Worm (Caenorhabditis elegans): ENCODE data around the gene fbxa-114.

Gene fbxa-114

DNA sequence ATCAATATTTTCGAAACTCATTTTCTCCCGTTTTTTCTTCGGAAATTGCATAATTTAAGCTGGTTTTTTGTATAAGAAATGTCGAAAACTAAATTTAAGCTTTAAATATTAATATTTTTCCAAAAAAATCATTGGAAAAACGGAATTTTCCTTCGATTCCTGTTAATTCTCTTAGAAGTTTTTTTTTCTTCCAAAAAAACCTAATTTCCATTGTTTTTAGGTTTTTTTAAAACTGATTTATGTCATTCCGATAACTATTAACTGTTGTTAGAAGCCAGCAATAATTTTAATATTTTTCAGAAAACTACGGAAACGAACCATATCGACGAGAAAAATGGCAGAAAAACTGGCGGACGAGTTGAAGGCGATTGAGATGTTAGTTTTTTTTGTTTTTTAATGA is at the start of gene fbxa-114:
fbxa-114 (plus strand) TSS at position 301 of the 400 bp plus-strand sequence.
- no peak for TF ChIP-seq dao-5 (tag; optimal IDR thresholded peaks at IDR 0.05)
- no peak for TF ChIP-seq him-1 (tag; optimal IDR thresholded peaks at IDR 0.05)
- no peak for TF ChIP-seq W03F9.2 (tag; optimal IDR thresholded peaks at IDR 0.05)

DNA sequence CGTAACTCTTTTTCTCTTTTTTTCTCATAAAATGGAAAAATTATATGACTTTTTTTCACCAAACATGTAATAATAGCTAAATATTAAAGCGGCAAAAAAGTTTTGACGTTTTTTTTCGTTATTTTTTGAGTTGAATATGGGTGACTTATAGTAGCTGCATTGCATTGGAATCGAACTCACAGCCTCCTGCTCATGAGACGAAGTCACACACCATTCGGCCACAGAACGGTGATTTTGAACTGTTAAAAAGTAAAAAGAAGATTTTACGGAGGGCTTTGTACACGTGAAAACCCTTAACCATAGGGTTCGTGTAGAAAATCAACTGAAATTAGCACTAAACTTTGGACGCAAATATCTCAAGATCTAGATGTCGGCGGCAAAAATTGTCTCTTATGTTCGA is 49.6 kb upstream of the fbxa-114 start:
- TF ChIP-seq him-1 (tag; optimal IDR thresholded peaks at IDR 0.05) = no peak
- no peak for TF ChIP-seq W03F9.2 (tag; optimal IDR thresholded peaks at IDR 0.05)
- TF ChIP-seq dao-5 (tag; optimal IDR thresholded peaks at IDR 0.05) = no peak

DNA sequence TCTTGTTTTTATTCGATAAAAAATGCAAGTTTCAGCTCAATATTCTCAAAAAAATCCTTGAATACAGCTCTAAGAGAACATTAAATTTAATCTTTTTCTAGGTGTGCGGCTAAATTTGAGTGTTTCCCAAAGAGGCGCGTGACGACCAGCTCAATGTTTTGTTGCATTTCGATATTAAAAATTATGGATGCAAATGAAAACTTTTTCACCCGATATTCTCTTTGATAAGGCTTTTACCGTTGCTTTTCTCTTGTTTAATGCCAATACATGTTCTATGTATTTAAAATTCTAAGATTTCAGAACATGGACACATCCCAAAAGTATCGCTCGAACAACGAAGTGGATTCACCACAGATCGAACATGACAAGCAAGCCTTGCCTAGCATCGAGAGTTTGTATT is 43.2 kb upstream of the fbxa-114 start, which contains the start of gene F19B2.6:
F19B2.6 (plus strand) TSS at position 301 of the 400 bp plus-strand sequence.
- TF ChIP-seq W03F9.2 (tag; optimal IDR thresholded peaks at IDR 0.05) = no peak
- TF ChIP-seq dao-5 (tag; optimal IDR thresholded peaks at IDR 0.05) = no peak
- TF ChIP-seq him-1 (tag; optimal IDR thresholded peaks at IDR 0.05) = no peak

DNA sequence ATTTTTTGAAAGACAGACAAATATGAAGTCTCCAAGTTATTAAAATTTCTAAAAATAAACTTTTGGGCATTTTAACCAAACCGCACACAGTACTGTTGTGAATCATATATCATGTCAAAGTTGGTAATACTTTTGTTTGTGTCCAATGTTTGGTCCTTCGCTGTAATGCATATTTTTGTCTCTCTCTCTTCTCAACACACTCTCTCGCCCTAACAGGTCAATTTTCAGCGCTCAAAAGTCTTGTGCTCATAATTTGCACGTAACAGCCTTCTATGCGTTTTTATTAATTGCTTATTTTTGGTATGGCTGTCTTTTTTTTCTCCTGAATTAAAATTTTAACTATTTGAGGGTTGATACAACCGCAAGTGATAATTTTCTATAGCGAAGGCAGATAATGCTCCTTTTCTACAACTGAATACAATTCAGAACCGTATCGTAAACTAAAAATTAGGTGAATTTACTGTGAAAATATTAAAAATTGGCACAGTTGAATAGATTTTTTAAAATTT is 39.6 kb upstream of the fbxa-114 start:
- TF ChIP-seq him-1 (tag; optimal IDR thresholded peaks at IDR 0.05) (no peak), W03F9.2 (tag; optimal IDR thresholded peaks at IDR 0.05) (no peak), dao-5 (tag; optimal IDR thresholded peaks at IDR 0.05) (no peak)

DNA sequence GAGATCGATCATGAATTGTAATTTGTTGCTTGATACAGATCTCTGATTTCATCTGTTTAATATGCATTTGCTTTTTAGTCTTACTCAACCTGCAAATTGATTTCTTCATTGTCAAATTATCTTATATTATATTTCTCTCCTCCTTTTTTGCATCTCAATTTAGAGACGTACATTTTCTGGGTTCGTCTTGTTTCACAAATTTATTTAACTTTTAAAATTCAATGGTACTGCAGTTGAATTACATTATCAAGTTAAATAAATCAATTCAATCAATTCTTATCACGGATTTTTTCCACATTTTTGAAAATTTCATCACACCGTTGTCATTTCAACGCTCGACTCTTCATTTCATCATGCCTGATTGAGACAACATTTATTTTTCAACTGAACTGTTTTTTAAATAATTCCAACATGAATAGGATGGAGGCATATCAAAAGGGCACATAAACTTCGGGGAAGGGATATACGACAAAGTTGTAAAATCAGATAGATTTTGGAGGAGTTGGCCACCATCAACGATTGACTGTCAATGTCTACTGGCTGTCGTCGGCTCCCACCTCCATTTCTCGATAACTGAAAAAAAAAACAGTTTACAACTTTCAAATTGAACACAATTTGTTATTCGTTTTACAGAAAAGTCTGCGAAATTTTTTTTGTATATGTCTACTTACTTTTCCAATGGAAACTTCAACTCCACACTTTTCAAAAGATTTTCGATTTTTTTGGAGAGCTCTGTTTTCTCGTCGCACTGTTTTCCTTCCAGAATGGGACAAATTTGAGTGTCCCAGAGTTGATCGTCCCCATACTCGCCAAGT is 38.9 kb upstream of the fbxa-114 start:
- TF ChIP-seq dao-5 (tag; optimal IDR thresholded peaks at IDR 0.05) (no peak), him-1 (tag; optimal IDR thresholded peaks at IDR 0.05) (no peak), W03F9.2 (tag; optimal IDR thresholded peaks at IDR 0.05) (no peak)

DNA sequence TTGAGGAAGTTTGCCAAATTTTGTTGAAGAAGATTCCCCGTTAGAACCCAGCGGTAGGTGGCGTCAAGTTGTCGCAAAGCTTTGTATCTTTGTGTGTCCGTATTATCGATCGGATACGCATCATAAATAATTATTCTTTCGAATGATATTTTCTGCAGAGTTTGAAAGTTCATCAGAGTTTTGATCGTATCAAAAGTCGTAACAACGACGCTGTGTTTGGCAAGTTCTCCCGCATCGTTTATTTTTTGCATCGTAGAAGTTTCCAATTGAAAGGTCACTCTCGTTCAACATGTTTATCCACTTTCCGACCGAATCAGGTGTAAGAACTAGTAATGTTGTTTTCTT is 38.3 kb upstream of the fbxa-114 start:
- TF ChIP-seq dao-5 (tag; optimal IDR thresholded peaks at IDR 0.05) = no peak
- no peak for TF ChIP-seq W03F9.2 (tag; optimal IDR thresholded peaks at IDR 0.05)
- TF ChIP-seq him-1 (tag; optimal IDR thresholded peaks at IDR 0.05) = no peak

DNA sequence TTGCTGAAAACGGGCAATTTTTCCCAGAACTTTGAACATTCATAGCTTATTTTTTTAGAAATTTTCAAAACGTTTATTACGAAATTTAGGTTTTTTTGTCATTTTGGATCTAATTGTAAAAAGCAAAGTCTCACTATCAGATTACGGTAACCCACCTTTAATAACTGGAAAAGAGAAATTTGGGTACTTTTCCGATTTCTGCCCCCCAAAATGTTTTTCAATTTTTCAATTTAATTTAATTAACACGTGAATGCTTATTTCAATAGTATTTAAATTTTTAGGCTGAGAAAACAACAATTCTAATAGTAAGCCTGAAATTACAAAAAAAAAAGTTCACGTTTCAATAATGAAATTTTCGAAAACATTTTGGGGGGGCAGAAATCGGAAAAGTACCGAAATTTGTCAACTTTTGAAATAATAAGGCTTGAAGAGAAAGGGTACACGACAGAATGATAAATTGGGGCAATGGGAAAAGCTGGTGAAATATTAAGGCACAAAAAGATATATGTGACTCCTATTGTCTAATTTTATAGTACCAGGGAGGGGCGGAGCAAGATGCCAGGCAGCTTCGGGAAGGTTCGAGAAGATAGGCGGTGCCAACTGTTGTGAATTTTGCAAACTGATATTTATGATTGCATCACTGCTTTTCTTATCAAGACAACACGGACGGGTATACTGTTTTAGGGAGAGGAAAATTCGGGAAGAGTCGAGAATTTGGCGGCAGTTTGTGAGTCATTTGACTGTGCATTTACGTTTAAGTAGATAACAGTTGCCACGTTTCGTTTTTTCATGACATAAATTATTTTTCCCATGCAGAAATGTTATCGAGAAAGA is 37.1 kb upstream of the fbxa-114 start, which contains the start of gene F19B2.5:
F19B2.5 (minus strand) TSS at position 107 of the 834 bp plus-strand sequence.
- TF ChIP-seq dao-5 (tag; optimal IDR thresholded peaks at IDR 0.05) (no peak), W03F9.2 (tag; optimal IDR thresholded peaks at IDR 0.05) (no peak), him-1 (tag; optimal IDR thresholded peaks at IDR 0.05) (no peak)

DNA sequence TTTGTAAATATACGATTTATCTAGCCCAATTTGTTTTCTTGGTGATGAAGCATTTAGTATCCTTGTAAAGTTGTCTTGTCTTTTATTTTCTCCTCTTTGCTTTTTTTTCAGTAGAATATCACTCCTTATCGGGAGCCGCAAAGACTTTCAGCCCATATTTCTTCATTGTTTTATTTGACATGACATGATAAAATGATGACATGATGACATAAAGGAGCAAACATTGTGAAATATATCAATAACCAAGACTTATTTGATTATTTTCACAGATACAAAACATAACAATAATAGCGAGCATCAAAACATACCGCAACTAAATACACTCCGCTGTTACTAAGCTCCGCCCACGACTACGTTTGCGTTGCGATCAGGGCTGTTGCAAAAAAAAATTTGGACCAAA is 35.6 kb upstream of the fbxa-114 start:
- TF ChIP-seq W03F9.2 (tag; optimal IDR thresholded peaks at IDR 0.05) (no peak), him-1 (tag; optimal IDR thresholded peaks at IDR 0.05) (no peak), dao-5 (tag; optimal IDR thresholded peaks at IDR 0.05) (no peak)

DNA sequence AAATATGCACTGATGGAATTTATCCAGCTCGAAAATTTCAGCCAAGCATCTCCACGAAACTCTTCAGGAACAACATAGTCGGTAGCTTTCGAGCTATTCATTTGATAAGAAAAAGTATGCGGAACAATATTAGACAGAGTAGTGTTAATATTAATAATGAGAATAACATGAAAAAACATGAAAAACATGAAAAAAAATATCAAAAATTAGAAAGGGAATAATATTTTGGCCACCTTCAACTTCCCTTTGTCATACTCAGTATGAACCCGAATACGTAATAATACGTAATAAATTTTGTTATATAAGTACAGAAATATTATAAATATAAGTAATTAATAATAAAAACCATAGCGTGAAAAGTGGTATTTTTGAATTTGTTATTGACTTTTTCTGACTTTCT is 29.5 kb upstream of the fbxa-114 start, which contains the start of gene srw-39:
srw-39 (minus strand) TSS at position 101 of the 400 bp plus-strand sequence.
- TF ChIP-seq him-1 (tag; optimal IDR thresholded peaks at IDR 0.05) (no peak), W03F9.2 (tag; optimal IDR thresholded peaks at IDR 0.05) (no peak), dao-5 (tag; optimal IDR thresholded peaks at IDR 0.05) (no peak)

DNA sequence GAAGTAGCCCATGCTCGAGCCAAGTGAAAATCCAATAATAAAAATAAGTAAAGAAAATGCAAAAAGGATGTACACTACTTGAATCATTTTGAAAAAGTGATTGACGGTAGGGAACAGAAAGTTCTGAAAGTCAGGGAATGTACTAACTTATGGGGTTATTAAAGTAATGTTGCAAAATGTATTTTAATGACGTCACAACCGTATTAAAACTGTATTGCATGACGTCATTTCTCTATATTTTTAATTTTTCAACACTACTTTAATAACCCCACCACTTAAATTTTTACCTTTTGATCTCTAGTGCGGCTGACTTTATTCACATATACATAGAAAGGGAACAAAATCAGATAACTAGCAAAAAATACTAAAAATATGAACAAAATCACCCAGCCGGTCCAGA is 19.1 kb upstream of the fbxa-114 start:
- TF ChIP-seq dao-5 (tag; optimal IDR thresholded peaks at IDR 0.05) = no peak
- no peak for TF ChIP-seq W03F9.2 (tag; optimal IDR thresholded peaks at IDR 0.05)
- TF ChIP-seq him-1 (tag; optimal IDR thresholded peaks at IDR 0.05) = no peak

DNA sequence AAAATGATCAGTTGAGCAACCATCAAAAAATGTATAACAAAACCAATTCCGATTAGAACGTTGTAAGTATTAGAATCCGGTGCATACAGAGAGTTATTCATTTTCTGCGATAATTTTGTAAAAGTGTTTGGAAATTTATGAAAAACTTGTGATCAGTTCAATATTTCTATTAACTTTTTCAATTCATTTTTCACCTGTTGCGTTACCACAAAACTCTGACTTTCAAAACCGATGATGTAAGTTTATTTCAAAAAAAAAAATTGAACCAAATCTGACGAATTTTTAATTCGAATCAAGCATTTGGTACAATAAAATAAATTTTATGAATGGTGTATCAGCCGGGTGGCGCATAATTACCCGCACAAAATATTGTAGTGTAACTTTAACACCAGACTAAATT is 14.8 kb upstream of the fbxa-114 start, which contains the start of gene srz-16:
srz-16 (minus strand) TSS at position 101 of the 400 bp plus-strand sequence.
- TF ChIP-seq him-1 (tag; optimal IDR thresholded peaks at IDR 0.05) (no peak), W03F9.2 (tag; optimal IDR thresholded peaks at IDR 0.05) (no peak), dao-5 (tag; optimal IDR thresholded peaks at IDR 0.05) (no peak)

DNA sequence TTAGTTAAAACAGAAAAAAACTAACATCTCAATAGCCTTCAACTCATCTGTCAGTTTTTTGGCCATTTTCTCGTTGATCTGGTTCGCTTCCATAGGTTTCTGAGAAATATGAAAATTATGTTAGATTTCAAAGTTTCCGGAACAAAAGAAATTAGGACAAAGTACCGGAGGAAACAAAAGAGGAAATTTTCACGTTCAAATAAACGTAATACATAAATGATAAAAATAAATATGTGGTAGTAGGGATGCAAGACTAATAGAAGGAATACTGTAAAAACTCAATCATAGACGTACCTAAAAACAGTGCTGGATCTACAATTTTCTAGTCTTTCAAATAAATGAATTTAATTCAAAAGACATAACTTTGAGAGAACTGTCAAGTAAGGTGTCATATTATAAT is 12.6 kb upstream of the fbxa-114 start, which contains the start of gene fbxa-116:
fbxa-116 (minus strand) TSS at position 101 of the 400 bp plus-strand sequence.
- TF ChIP-seq him-1 (tag; optimal IDR thresholded peaks at IDR 0.05) (no peak), W03F9.2 (tag; optimal IDR thresholded peaks at IDR 0.05) (no peak), dao-5 (tag; optimal IDR thresholded peaks at IDR 0.05) (no peak)

DNA sequence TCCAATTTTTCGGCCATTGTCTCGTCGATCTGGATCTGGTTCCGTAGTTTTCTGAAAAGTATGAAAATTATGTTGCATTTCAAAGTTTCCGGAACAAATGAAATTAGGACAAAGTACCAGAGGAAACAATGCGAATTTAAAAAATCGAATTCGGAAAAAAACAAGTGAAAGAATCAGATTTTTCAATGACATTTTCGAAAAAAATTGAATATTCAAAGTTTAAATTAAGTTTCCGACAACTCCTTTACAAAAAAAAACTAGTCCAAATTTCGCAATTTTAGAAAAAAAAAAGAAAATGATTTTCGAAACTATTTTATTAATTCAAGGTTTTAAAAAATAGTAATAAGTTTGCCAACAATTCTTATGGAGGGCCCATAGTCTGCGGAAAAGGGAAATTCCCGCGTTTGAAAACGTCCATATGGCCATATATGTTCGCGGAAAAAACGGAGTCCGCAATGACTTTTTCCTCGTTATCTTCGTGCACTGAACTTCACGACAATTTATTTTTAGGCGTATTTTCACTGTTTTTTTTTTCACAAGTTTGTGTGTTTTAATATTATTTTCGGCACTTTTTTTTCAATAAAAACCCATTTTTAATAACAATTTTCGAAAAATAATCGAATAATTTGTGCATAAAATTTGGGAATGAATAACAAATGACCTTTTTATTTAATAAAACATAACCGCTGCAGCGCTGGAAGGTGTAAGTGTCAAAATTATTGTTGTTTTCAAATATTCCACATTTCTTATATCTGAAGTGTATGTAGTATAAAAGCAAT is 9.1 kb upstream of the fbxa-114 start, which contains the start of the genes fbxa-115 and Y113G7B.27:
fbxa-115 (minus strand) TSS at position 51 of the 779 bp plus-strand sequence.
Y113G7B.27 (plus strand) TSS at position 729 of the 779 bp plus-strand sequence.
- no peak for TF ChIP-seq W03F9.2 (tag; optimal IDR thresholded peaks at IDR 0.05)
- TF ChIP-seq dao-5 (tag; optimal IDR thresholded peaks at IDR 0.05) = no peak
- TF ChIP-seq him-1 (tag; optimal IDR thresholded peaks at IDR 0.05) = no peak
